Worm (Caenorhabditis elegans) whole organism, midembryonic: Measurements from ENCODE around the gene sluh-7.
A peak's percentile ranks its signal among the peaks of the same experiment; 100 is the strongest.

Experiments used
- T22C8.4 ChIP-seq: fragments of 200-800 bp; sonication (Bioruptor generic); IDR thresholded peaks from 2 replicates; pipeline ENCODE4 v1.3.6; 2022; ENCODE audit warnings: missing genetic modification characterization, missing compliant biosample characterization
- cog-1 ChIP-seq: sonication (generic microtip); optimal IDR thresholded peaks from 2 replicates; lab custom pipeline; 2016; ENCODE audit warnings: missing genetic modification characterization, missing compliant biosample characterization
- flt-1 ChIP-seq: fragments of 200-800 bp; sonication (Bioruptor generic); IDR thresholded peaks from 2 replicates; pipeline ENCODE4 v1.3.6; 2022; ENCODE audit warnings: missing genetic modification characterization, missing compliant biosample characterization
- klf-2 ChIP-seq: fragments of 200-800 bp; sonication (Bioruptor generic); conservative IDR thresholded peaks from 2 replicates; pipeline ENCODE4 v1.3.6; 2022; ENCODE audit warnings: missing genetic modification reagents, missing genetic modification characterization, missing compliant biosample characterization
- med-1 ChIP-seq: sonication (generic microtip); optimal IDR thresholded peaks from 2 replicates; lab custom pipeline; 2017; ENCODE audit warnings: missing genetic modification characterization, mild to moderate bottlenecking, missing compliant biosample characterization, antibody characterized with exemption, missing genetic modification reagents; ENCODE audit not compliant: insufficient read depth
- ref-1 ChIP-seq: fragments of 200-800 bp; sonication (Bioruptor generic); conservative IDR thresholded peaks from 2 replicates; pipeline ENCODE4 v1.3.6; 2022; ENCODE audit warnings: missing genetic modification reagents, missing genetic modification characterization, missing compliant biosample characterization
- tab-1 ChIP-seq: fragments of 200-800 bp; sonication (Bioruptor generic); IDR thresholded peaks from 2 replicates; pipeline ENCODE4 v1.3.6; 2022; ENCODE audit warnings: missing genetic modification characterization, missing compliant biosample characterization
- ztf-23 ChIP-seq: fragments of 200-800 bp; sonication (Bioruptor generic); IDR thresholded peaks from 2 replicates; pipeline ENCODE4 v1.3.6; 2022; ENCODE audit warnings: missing genetic modification reagents, missing genetic modification characterization, missing compliant biosample characterization
- ztf-29 ChIP-seq: fragments of 200-800 bp; sonication (Bioruptor generic); IDR thresholded peaks from 2 replicates; pipeline ENCODE4 v1.3.6; 2022; ENCODE audit warnings: missing genetic modification reagents, missing genetic modification characterization, missing compliant biosample characterization

sluh-7 gene

ce11 chrV:10355773-10356335, at the start of gene sluh-7:
Gene sluh-7 (minus strand): TSS chrV:10355823.
- TF ChIP-seq klf-2, result 0 out of 2 replicates have a peak, but pooled peaks have one; percentile 31
- no peak for TF ChIP-seq tab-1 (GFP tag; lab: Robert Waterston, UW)
- TF ChIP-seq flt-1 (GFP tag; lab: Robert Waterston, UW), result peak; percentile 79
- TF ChIP-seq cog-1 (tag; lab: Kevin White, UChicago), result peak; percentile 46
- TF ChIP-seq med-1 (GFP tag; lab: Kevin White, UChicago), result no peak
- TF ChIP-seq ztf-23 (GFP tag; lab: Robert Waterston, UW), result peak; percentile 75
- TF ChIP-seq ztf-29 (GFP tag; lab: Robert Waterston, UW), result peak; percentile 70; the same call in 1 of the 2 replicates
- TF ChIP-seq ref-1, result no peak

ce11 chrV:10404701-10405100, 49.1 kb upstream of the sluh-7 start:
- TF ChIP-seq ztf-29 (GFP tag; lab: Robert Waterston, UW) (no peak), klf-2 (no peak), ztf-23 (GFP tag; lab: Robert Waterston, UW) (no peak), T22C8.4 (no peak), cog-1 (tag; lab: Kevin White, UChicago) (no peak), ref-1 (no peak), med-1 (GFP tag; lab: Kevin White, UChicago) (no peak), tab-1 (GFP tag; lab: Robert Waterston, UW) (no peak)

ce11 chrV:10402804-10403203, 47.2 kb upstream of the sluh-7 start, which contains the start of gene F15H10.8:
Gene F15H10.8 (minus strand): TSS chrV:10402904.
- no peak for TF ChIP-seq flt-1 (GFP tag; lab: Robert Waterston, UW)
- no peak for TF ChIP-seq cog-1 (tag; lab: Kevin White, UChicago)
- no peak for TF ChIP-seq ztf-23 (GFP tag; lab: Robert Waterston, UW)
- TF ChIP-seq ztf-29 (GFP tag; lab: Robert Waterston, UW), result no peak

- TF ChIP-seq ztf-23 (GFP tag; lab: Robert Waterston, UW) (no peak), T22C8.4 (no peak), ref-1 (no peak), tab-1 (GFP tag; lab: Robert Waterston, UW) (no peak), ztf-29 (GFP tag; lab: Robert Waterston, UW) (no peak), med-1 (GFP tag; lab: Kevin White, UChicago) (no peak), cog-1 (tag; lab: Kevin White, UChicago) (no peak), klf-2 (no peak), flt-1 (GFP tag; lab: Robert Waterston, UW) (no peak)
Measured at ce11 chrV:10399290-10399689, 43.7 kb upstream of the sluh-7 start.

ce11 chrV:10398431-10398830, 42.8 kb upstream of the sluh-7 start, which contains the start of gene ugt-2:
Gene ugt-2 (plus strand): TSS chrV:10398801.
- TF ChIP-seq ztf-29 (GFP tag; lab: Robert Waterston, UW), result no peak
- TF ChIP-seq med-1 (GFP tag; lab: Kevin White, UChicago), result no peak
- TF ChIP-seq ref-1, result no peak
- no peak for TF ChIP-seq tab-1 (GFP tag; lab: Robert Waterston, UW)
- no peak for TF ChIP-seq flt-1 (GFP tag; lab: Robert Waterston, UW)
- no peak for TF ChIP-seq cog-1 (tag; lab: Kevin White, UChicago)
- no peak for TF ChIP-seq klf-2
- TF ChIP-seq ztf-23 (GFP tag; lab: Robert Waterston, UW), result no peak
- TF ChIP-seq T22C8.4, result no peak

- no peak for TF ChIP-seq tab-1 (GFP tag; lab: Robert Waterston, UW)
- no peak for TF ChIP-seq ztf-29 (GFP tag; lab: Robert Waterston, UW)
- no peak for TF ChIP-seq cog-1 (tag; lab: Kevin White, UChicago)
- TF ChIP-seq T22C8.4, result no peak
- TF ChIP-seq flt-1 (GFP tag; lab: Robert Waterston, UW), result no peak
- TF ChIP-seq ref-1, result no peak
- no peak for TF ChIP-seq ztf-23 (GFP tag; lab: Robert Waterston, UW)
- TF ChIP-seq med-1 (GFP tag; lab: Kevin White, UChicago), result no peak
- TF ChIP-seq klf-2, result no peak
Measured at ce11 chrV:10395173-10395766, 39.6 kb upstream of the sluh-7 start, which contains the start of the genes col-151 and ugt-1. Gene col-151 (minus strand): TSS chrV:10395223. Gene ugt-1 (plus strand): TSS chrV:10395663.

- TF ChIP-seq ztf-29 (GFP tag; lab: Robert Waterston, UW) (no peak), klf-2 (no peak), cog-1 (tag; lab: Kevin White, UChicago) (no peak)
Measured at ce11 chrV:10393708-10394107, 38.1 kb upstream of the sluh-7 start.

ce11 chrV:10388318-10388717, 32.7 kb upstream of the sluh-7 start, which contains the start of gene AC3.5:
Gene AC3.5 (plus strand): TSS chrV:10388527.
- TF ChIP-seq cog-1 (tag; lab: Kevin White, UChicago), result no peak
- TF ChIP-seq T22C8.4, result no peak
- TF ChIP-seq ref-1, result no peak

ce11 chrV:10387412-10387811, 31.8 kb upstream of the sluh-7 start:
- TF ChIP-seq T22C8.4 (no peak), ztf-29 (GFP tag; lab: Robert Waterston, UW) (no peak), klf-2 (no peak), ref-1 (no peak), flt-1 (GFP tag; lab: Robert Waterston, UW) (no peak)

ce11 chrV:10383950-10384349, 28.3 kb upstream of the sluh-7 start, which contains the start of gene spe-10:
Gene spe-10 (plus strand): TSS chrV:10384250.
- TF ChIP-seq cog-1 (tag; lab: Kevin White, UChicago), result no peak
- TF ChIP-seq T22C8.4, result no peak
- no peak for TF ChIP-seq ztf-23 (GFP tag; lab: Robert Waterston, UW)
- no peak for TF ChIP-seq flt-1 (GFP tag; lab: Robert Waterston, UW)
- TF ChIP-seq ztf-29 (GFP tag; lab: Robert Waterston, UW), result no peak
- no peak for TF ChIP-seq ref-1
